Worm (Caenorhabditis elegans) whole organism, late embryonic: ENCODE measurements around the gene C53D6.6.
A peak's percentile ranks its signal among the peaks of the same experiment; 100 is the strongest.

Experiments used
- C08G9.2 ChIP-seq: sonication (generic microtip); optimal IDR thresholded peaks from 2 replicates; lab custom pipeline; 2016; ENCODE audit warnings: mild to moderate bottlenecking, missing genetic modification characterization, moderate library complexity, missing compliant biosample characterization
- K09A11.1 ChIP-seq: sonication (generic microtip); optimal IDR thresholded peaks from 2 replicates; lab custom pipeline; 2017; ENCODE audit warnings: antibody characterized with exemption, mild to moderate bottlenecking, missing genetic modification characterization, missing compliant biosample characterization; ENCODE audit not compliant: insufficient read depth
- T23F11.4 ChIP-seq: fragments of 200-800 bp; sonication (Bioruptor generic); optimal IDR thresholded peaks from 2 replicates; lab custom pipeline; 2018; ENCODE audit warnings: mild to moderate bottlenecking, missing genetic modification characterization, missing compliant biosample characterization
- ahr-1 ChIP-seq: sonication (generic microtip); optimal IDR thresholded peaks from 2 replicates; lab custom pipeline; 2016; ENCODE audit warnings: missing genetic modification characterization, missing compliant biosample characterization
- ama-1 ChIP-seq: fragments of 150-350 bp; optimal IDR thresholded peaks from 2 replicates; lab custom pipeline; 2014
- ceh-18 ChIP-seq: sonication (generic microtip); optimal IDR thresholded peaks from 2 replicates; lab custom pipeline; 2016; ENCODE audit warnings: missing genetic modification characterization, missing compliant biosample characterization
- ceh-19 ChIP-seq: fragments of 200-800 bp; sonication (Bioruptor generic); optimal IDR thresholded peaks from 2 replicates; lab custom pipeline; 2018; ENCODE audit warnings: mild to moderate bottlenecking, missing genetic modification characterization, missing compliant biosample characterization
- ceh-2 ChIP-seq: sonication (generic microtip); optimal IDR thresholded peaks from 2 replicates; lab custom pipeline; 2016; ENCODE audit warnings: missing genotype, missing genetic modification characterization, missing compliant biosample characterization
- ceh-22 ChIP-seq: sonication (generic microtip); optimal IDR thresholded peaks from 2 replicates; lab custom pipeline; 2017; ENCODE audit warnings: missing biosample characterization, missing genetic modification characterization
- ceh-24 ChIP-seq: sonication (generic microtip); optimal IDR thresholded peaks from 2 replicates; lab custom pipeline; 2016; ENCODE audit warnings: mild to moderate bottlenecking, missing genetic modification characterization, missing compliant biosample characterization
- ceh-31 ChIP-seq: sonication (generic microtip); optimal IDR thresholded peaks from 2 replicates; lab custom pipeline; 2016; ENCODE audit warnings: missing genetic modification characterization, missing compliant biosample characterization
- ceh-48 ChIP-seq: sonication (generic microtip); optimal IDR thresholded peaks from 2 replicates; lab custom pipeline; 2016; ENCODE audit warnings: missing genetic modification characterization, inconsistent platforms, missing compliant biosample characterization
- ceh-9 ChIP-seq: sonication (generic microtip); optimal IDR thresholded peaks from 2 replicates; lab custom pipeline; 2016; ENCODE audit warnings: mild to moderate bottlenecking, missing genetic modification characterization, inconsistent platforms, missing compliant biosample characterization
- che-1 ChIP-seq: sonication (generic microtip); optimal IDR thresholded peaks from 2 replicates; lab custom pipeline; 2016; ENCODE audit warnings: mild to moderate bottlenecking, missing genetic modification characterization, missing compliant biosample characterization
- dmd-4 ChIP-seq: sonication (generic microtip); optimal IDR thresholded peaks from 2 replicates; lab custom pipeline; 2016; ENCODE audit warnings: borderline replicate concordance, missing genetic modification characterization, missing compliant biosample characterization
- elt-2 ChIP-seq: sonication (generic microtip); optimal IDR thresholded peaks from 2 replicates; lab custom pipeline; 2016; ENCODE audit warnings: missing genetic modification reagents, missing genetic modification characterization, missing compliant biosample characterization
- ets-4 ChIP-seq: sonication (generic microtip); optimal IDR thresholded peaks from 2 replicates; lab custom pipeline; 2016; ENCODE audit warnings: missing genetic modification characterization, missing compliant biosample characterization
- fkh-6 ChIP-seq: sonication (generic microtip); optimal IDR thresholded peaks from 2 replicates; lab custom pipeline; 2016; ENCODE audit warnings: missing genetic modification characterization, missing compliant biosample characterization
- gmeb-2 ChIP-seq: sonication (generic microtip); optimal IDR thresholded peaks from 2 replicates; lab custom pipeline; 2016; ENCODE audit warnings: missing genetic modification characterization, inconsistent platforms, missing compliant biosample characterization
- hlh-15 ChIP-seq: sonication (generic microtip); optimal IDR thresholded peaks from 2 replicates; lab custom pipeline; 2016; ENCODE audit warnings: missing genetic modification characterization, missing compliant biosample characterization
- hlh-8 ChIP-seq: sonication (generic microtip); optimal IDR thresholded peaks from 2 replicates; lab custom pipeline; 2016; ENCODE audit warnings: missing genotype, missing genetic modification characterization, missing compliant biosample characterization
- madf-2 ChIP-seq: sonication (generic microtip); optimal IDR thresholded peaks from 2 replicates; lab custom pipeline; 2017; ENCODE audit warnings: missing genetic modification characterization, missing compliant biosample characterization
- nfya-1 ChIP-seq: sonication (generic microtip); optimal IDR thresholded peaks from 2 replicates; lab custom pipeline; 2017; ENCODE audit warnings: missing genetic modification characterization, mild to moderate bottlenecking, missing compliant biosample characterization, antibody characterized with exemption, moderate library complexity
- nhr-11 ChIP-seq: fragments of 150-350 bp; optimal IDR thresholded peaks from 2 replicates; lab custom pipeline; 2014; ENCODE audit warnings: missing biosample characterization, missing genetic modification characterization
- nhr-232 ChIP-seq: sonication (generic microtip); optimal IDR thresholded peaks from 2 replicates; lab custom pipeline; 2016; ENCODE audit warnings: missing genetic modification characterization, missing compliant biosample characterization
- npax-4 ChIP-seq: sonication (generic microtip); optimal IDR thresholded peaks from 2 replicates; lab custom pipeline; 2016; ENCODE audit warnings: missing genetic modification characterization, missing compliant biosample characterization
- odd-2 ChIP-seq: sonication (generic microtip); optimal IDR thresholded peaks from 2 replicates; lab custom pipeline; 2017; ENCODE audit warnings: antibody characterized with exemption, mild to moderate bottlenecking, missing genetic modification characterization, missing compliant biosample characterization
- pag-3 ChIP-seq: sonication (generic microtip); optimal IDR thresholded peaks from 2 replicates; lab custom pipeline; 2016; ENCODE audit warnings: missing compliant biosample characterization, missing genetic modification characterization, borderline replicate concordance
- pat-9 ChIP-seq: fragments of 200-800 bp; sonication (Bioruptor generic); optimal IDR thresholded peaks from 2 replicates; lab custom pipeline; 2018; ENCODE audit warnings: mild to moderate bottlenecking, missing genetic modification characterization, moderate library complexity, missing compliant biosample characterization
- pax-1 ChIP-seq: fragments of 150-350 bp; optimal IDR thresholded peaks from 2 replicates; lab custom pipeline; 2014; ENCODE audit warnings: missing biosample characterization, missing genetic modification characterization
- pha-2 ChIP-seq: sonication (generic microtip); optimal IDR thresholded peaks from 2 replicates; lab custom pipeline; 2017; ENCODE audit warnings: mild to moderate bottlenecking, missing genetic modification characterization, missing compliant biosample characterization
- pqm-1 ChIP-seq: sonication (generic microtip); optimal IDR thresholded peaks from 2 replicates; lab custom pipeline; 2016; ENCODE audit warnings: missing genetic modification characterization, missing compliant biosample characterization
- pros-1 ChIP-seq: fragments of 150-350 bp; optimal IDR thresholded peaks from 2 replicates; lab custom pipeline; 2014; ENCODE audit warnings: missing biosample characterization, missing genetic modification reagents, missing genetic modification characterization
- rnt-1 ChIP-seq: sonication (generic microtip); optimal IDR thresholded peaks from 2 replicates; lab custom pipeline; 2016; ENCODE audit warnings: missing genetic modification characterization, missing compliant biosample characterization
- sdc-2 ChIP-seq: sonication (generic microtip); optimal IDR thresholded peaks from 2 replicates; lab custom pipeline; 2016; ENCODE audit warnings: missing genotype, missing genetic modification characterization, missing compliant biosample characterization
- sox-4 ChIP-seq: sonication (generic microtip); optimal IDR thresholded peaks from 2 replicates; lab custom pipeline; 2017; ENCODE audit warnings: mild to moderate bottlenecking, missing genetic modification characterization, inconsistent platforms, missing compliant biosample characterization
- syd-9 ChIP-seq: sonication (generic microtip); optimal IDR thresholded peaks from 2 replicates; lab custom pipeline; 2016; ENCODE audit warnings: mild to moderate bottlenecking, missing genetic modification characterization, moderate library complexity, missing compliant biosample characterization
- tbx-7 ChIP-seq: sonication (generic microtip); optimal IDR thresholded peaks from 2 replicates; lab custom pipeline; 2016; ENCODE audit warnings: missing genotype, missing genetic modification characterization, missing compliant biosample characterization
- unc-3 ChIP-seq, 2 experiments: fragments of 200-800 bp in 1 of 2; sonication (Bioruptor generic) in 1 of 2; sonication (generic microtip) in 1 of 2; conservative IDR thresholded peaks in 1 of 2; optimal IDR thresholded peaks in 1 of 2; 2 replicates each; pipeline versions ENCODE4 v1.3.6 to Lab custom; 2016 to 2022; ENCODE audit warnings: missing compliant biosample characterization in 2 of 2, missing genetic modification characterization in 2 of 2, missing genetic modification reagents in 1 of 2
- unc-42 ChIP-seq: sonication (generic microtip); optimal IDR thresholded peaks from 2 replicates; lab custom pipeline; 2016; ENCODE audit warnings: missing genotype, missing genetic modification characterization, missing compliant biosample characterization
- unc-55 ChIP-seq: sonication (generic microtip); optimal IDR thresholded peaks from 2 replicates; lab custom pipeline; 2017; ENCODE audit warnings: missing biosample characterization, missing genetic modification reagents, missing genetic modification characterization
- unc-86 ChIP-seq: sonication (generic microtip); optimal IDR thresholded peaks from 2 replicates; lab custom pipeline; 2016; ENCODE audit warnings: missing genetic modification characterization, missing compliant biosample characterization
- zip-5 ChIP-seq: sonication (generic microtip); optimal IDR thresholded peaks from 2 replicates; lab custom pipeline; 2016; ENCODE audit warnings: missing genetic modification characterization, missing compliant biosample characterization
- ztf-16 ChIP-seq: sonication (generic microtip); optimal IDR thresholded peaks from 2 replicates; lab custom pipeline; 2017; ENCODE audit warnings: missing genetic modification characterization, missing compliant biosample characterization

C53D6.6 gene

DNA sequence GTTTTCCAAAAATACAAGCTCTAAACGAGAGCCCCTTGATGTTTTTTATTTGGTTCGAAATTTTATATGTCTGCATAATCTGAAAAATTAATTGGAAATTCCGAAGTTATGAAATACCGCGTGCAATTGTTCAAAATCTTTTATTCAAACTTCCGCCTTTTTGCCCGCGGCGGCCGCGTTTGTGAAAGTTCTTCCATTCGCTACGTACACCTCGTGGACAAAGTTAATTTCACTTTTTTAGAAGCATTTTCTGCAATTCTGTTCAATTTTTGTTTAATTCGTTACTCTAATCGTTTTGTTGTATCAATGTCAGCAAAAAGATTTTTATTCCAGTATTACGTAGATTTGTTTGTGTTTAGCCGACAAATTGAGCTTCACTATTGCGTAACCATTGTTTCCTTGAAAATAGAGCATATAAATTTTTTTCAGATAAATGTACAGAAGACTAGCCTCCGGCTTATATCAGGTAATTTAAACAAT is 41.8 kb upstream of the C53D6.6 start, which contains the start of gene mppb-1 (continued):
- TF ChIP-seq ztf-16 (tag; lab: Kevin White, UChicago), result peak; percentile 21
- peak; percentile 85 for TF ChIP-seq rnt-1
- no peak for TF ChIP-seq npax-4 (tag; lab: Kevin White, UChicago)
- no peak for TF ChIP-seq unc-86 (tag; lab: Kevin White, UChicago)
- no peak for TF ChIP-seq dmd-4 (tag; lab: Kevin White, UChicago)
- peak; percentile 83 for TF ChIP-seq ets-4 (tag; lab: Kevin White, UChicago)
- no peak for TF ChIP-seq nhr-232 (tag; lab: Kevin White, UChicago)
- peak; percentile 94 for TF ChIP-seq C08G9.2 (tag; lab: Kevin White, UChicago)
- TF ChIP-seq madf-2 (tag; lab: Kevin White, UChicago), result peak; percentile 19
- no peak for TF ChIP-seq ceh-48 (tag; lab: Kevin White, UChicago)
- TF ChIP-seq sdc-2 (tag; lab: Kevin White, UChicago), result no peak
- TF ChIP-seq unc-55 (GFP tag; lab: Kevin White, UChicago), result no peak
- no peak for TF ChIP-seq K09A11.1
- no peak for TF ChIP-seq ceh-24 (tag; lab: Kevin White, UChicago)
- TF ChIP-seq ceh-19 (GFP tag; lab: Kevin White, UChicago), result no peak
- TF ChIP-seq ahr-1, result peak; percentile 41

DNA sequence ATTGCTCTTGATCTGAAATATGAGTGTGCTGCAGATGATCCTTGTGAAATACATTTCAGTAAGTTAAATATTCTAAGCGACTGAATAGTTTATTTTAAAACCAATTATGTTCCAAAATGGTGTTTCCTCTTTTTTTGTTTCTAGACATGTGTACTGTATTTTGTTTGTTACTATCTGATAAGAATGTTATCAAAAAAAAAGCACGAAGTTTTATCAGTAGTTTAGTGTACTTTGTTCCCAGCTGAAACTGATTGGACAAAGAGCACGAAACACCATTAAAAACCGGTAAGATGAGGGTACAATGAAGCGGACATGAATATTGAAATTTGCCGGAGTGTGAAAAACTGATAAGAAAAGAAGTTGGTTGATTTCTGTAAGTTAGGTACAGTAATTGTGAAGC is 37.7 kb upstream of the C53D6.6 start:
- TF ChIP-seq elt-2 (peak; percentile 73), ceh-19 (GFP tag; lab: Kevin White, UChicago) (no peak)

DNA sequence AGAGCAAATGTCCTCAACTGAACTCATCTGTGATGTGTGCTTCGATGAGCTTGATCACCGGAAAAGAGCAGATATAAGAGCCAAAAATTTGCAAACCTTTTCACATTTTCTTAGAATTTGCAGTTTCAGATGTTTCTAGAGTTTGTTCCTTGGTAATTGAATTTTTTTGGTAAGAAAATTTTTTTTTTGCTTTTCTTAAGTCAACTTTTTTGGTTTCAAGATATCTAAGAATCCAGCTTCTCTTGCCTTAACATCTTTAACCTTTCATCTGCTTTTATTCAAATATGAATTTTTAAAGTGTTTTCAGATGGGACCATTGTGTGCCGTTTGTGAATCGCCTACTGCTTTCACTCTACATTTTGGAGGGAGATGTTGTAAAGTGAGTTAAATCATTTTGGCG is 37.2 kb upstream of the C53D6.6 start, which contains the start of gene nhr-11:
Gene nhr-11 (plus strand): TSS at position 301 of the 400 bp plus-strand sequence.
- TF ChIP-seq ets-4 (tag; lab: Kevin White, UChicago), result no peak
- TF ChIP-seq ceh-31 (tag; lab: Kevin White, UChicago), result no peak
- TF ChIP-seq elt-2, result no peak
- no peak for TF ChIP-seq pat-9
- TF ChIP-seq fkh-6 (tag; lab: Kevin White, UChicago), result no peak
- TF ChIP-seq ceh-2, result no peak

- TF ChIP-seq ceh-9 (tag; lab: Kevin White, UChicago) (no peak), pha-2 (tag; lab: Kevin White, UChicago) (no peak), elt-2 (no peak), nhr-11 (no peak), nfya-1 (no peak), pros-1 (tag; lab: Kevin White, UChicago) (no peak), ets-4 (tag; lab: Kevin White, UChicago) (no peak), sox-4 (tag; lab: Kevin White, UChicago) (no peak), ahr-1 (no peak), zip-5 (tag; lab: Kevin White, UChicago) (no peak), hlh-8 (tag; lab: Kevin White, UChicago) (no peak), syd-9 (no peak), ceh-18 (tag; lab: Kevin White, UChicago) (no peak), gmeb-2 (tag; lab: Kevin White, UChicago) (no peak), ceh-22 (no peak)
Observed at ce11 chrIV:9063518-9063917, 31.1 kb upstream of the C53D6.6 start.

- TF ChIP-seq sox-4 (tag; lab: Kevin White, UChicago) (no peak), odd-2 (tag; lab: Kevin White, UChicago) (no peak), T23F11.4 (no peak), ama-1 (no peak), tbx-7 (no peak), unc-55 (GFP tag; lab: Kevin White, UChicago) (no peak), hlh-15 (no peak), pag-3 (tag; lab: Kevin White, UChicago) (no peak), pqm-1 (tag; lab: Kevin White, UChicago) (no peak), unc-42 (tag; lab: Kevin White, UChicago) (no peak), hlh-8 (tag; lab: Kevin White, UChicago) (no peak), pha-2 (tag; lab: Kevin White, UChicago) (no peak), pax-1 (no peak), che-1 (tag; lab: Kevin White, UChicago) (no peak), unc-3 (GFP tag; conservative IDR thresholded peaks at IDR 0.05; lab: Robert Waterston, UW) (no peak), unc-3 (tag; optimal IDR thresholded peaks at IDR 0.05; lab: Kevin White, UChicago) (no peak), ceh-19 (GFP tag; lab: Kevin White, UChicago) (no peak), ceh-2 (no peak), zip-5 (tag; lab: Kevin White, UChicago) (no peak), syd-9 (no peak), ceh-18 (tag; lab: Kevin White, UChicago) (no peak)
- TF ChIP-seq, all 69 proteins: peak for 0
Observed at ce11 chrIV:9053403-9053802, 20.9 kb upstream of the C53D6.6 start.
